Fruit fly (Drosophila melanogaster): ENCODE measurements around the gene CG9360.

Gene CG9360

DNA sequence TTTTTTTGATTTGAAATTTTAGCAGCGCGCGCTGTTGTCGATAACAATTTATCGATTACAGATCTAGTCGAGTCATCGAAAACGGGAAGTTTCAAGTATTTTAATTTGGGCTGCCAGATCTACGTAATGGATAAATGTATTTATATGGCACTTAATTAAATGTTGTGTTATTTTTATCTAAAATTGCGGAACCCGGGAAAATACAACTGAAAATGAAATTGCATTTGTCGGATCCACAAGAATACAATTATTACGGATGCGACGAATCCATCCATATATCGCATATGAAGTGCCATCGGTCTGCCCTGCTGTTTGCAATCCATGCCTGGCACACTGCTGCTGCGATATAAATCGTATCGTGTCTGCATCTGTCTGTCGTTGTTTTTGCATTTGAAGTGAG lies 44.3 kb downstream of the CG9360 start, which contains the start of gene Tango10:
Gene Tango10 (plus strand): TSS at position 108 of the 400 bp plus-strand sequence.
- TF ChIP-seq Ets98B (GFP tag; IDR thresholded peaks at IDR 0.05) (0 out of 2 replicates have a peak, but pooled peaks have one; percentile 24), CG17806 (tag; optimal IDR thresholded peaks at IDR 0.05) (peak; percentile 13), CG34367 (tag; optimal IDR thresholded peaks at IDR 0.05) (no peak), CG32121 (GFP tag; IDR thresholded peaks at IDR 0.05) (peak; percentile 40; the same call in 1 of the 2 replicates), CG9948 (tag; optimal IDR thresholded peaks at IDR 0.05) (no peak), fd96Ca (GFP tag; IDR thresholded peaks at IDR 0.05) (peak; percentile 53; the same call in 1 of the 3 replicates), Snoo (tag; optimal IDR thresholded peaks at IDR 0.05) (no peak), CG15710 (tag; optimal IDR thresholded peaks at IDR 0.05) (peak; percentile 38)

DNA sequence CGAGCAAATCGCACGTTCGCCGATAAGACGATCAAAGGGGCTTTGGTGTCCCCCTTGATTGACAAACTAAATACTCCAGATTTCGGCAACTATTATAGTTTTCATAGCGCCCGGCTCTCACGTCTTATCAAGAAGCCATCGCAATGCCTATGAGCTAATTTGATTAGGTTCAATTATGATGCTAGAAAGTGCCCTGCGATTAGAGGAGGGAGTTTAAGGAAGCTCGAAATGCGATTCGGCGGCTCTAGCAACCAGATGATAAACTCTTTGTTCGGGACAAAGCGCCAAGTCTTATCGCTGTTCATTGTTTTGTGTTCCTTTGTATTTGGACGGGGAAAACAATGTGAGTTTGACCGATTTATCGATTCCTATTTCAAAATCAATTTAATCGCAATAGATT lies 46.5 kb downstream of the CG9360 start:
- TF ChIP-seq CG13204 (GFP tag; optimal IDR thresholded peaks at IDR 0.05): no peak
- no peak for TF ChIP-seq CG17806 (tag; optimal IDR thresholded peaks at IDR 0.05)
- no peak for TF ChIP-seq gl (tag; optimal IDR thresholded peaks at IDR 0.05)
- no peak for TF ChIP-seq D1 (tag; optimal IDR thresholded peaks at IDR 0.05)
- no peak for TF ChIP-seq CG14655 (GFP tag; optimal IDR thresholded peaks at IDR 0.05)
- TF ChIP-seq Ets98B (GFP tag; IDR thresholded peaks at IDR 0.05): no peak
- no peak for TF ChIP-seq CG12605 (GFP tag; IDR thresholded peaks at IDR 0.05)
- TF ChIP-seq CG4496 (GFP tag; IDR thresholded peaks at IDR 0.05): no peak
- TF ChIP-seq Snoo (tag; optimal IDR thresholded peaks at IDR 0.05): no peak
- TF ChIP-seq rn (GFP tag; IDR thresholded peaks at IDR 0.05): no peak
- no peak for TF ChIP-seq Pif1A (GFP tag; optimal IDR thresholded peaks at IDR 0.05)
- no peak for TF ChIP-seq CG32121 (GFP tag; IDR thresholded peaks at IDR 0.05)
- TF ChIP-seq fd96Ca (GFP tag; IDR thresholded peaks at IDR 0.05): no peak

DNA sequence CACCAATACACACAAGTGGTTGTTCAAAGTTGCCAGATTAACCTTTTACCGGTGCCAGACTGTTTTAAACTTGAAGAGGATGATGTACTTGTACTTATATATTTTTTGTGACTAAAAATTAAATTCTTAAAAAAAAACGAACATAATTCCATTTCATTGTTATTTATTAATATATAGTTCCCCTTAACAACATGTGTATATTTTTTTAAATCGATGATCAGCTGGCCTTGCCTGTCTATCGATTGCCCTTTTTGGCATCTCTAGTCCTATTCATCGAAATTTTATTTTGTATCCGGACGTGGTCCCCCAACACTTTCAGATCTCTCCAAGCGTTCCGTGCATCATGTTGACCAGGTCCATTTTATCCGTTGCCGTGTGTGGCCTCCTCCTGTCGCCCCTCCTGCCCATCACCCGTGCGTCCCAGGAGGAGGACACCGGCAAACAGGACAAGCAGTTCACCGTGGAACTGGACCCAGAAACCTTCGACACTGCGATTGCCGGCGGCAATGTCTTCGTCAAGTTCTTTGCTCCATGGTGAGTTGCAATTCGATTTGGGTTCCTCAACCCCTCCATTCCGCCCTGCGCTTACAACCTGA lies 47.6 kb downstream of the CG9360 start, which contains the start of gene prtp:
Gene prtp (plus strand): TSS at position 26 of the 596 bp plus-strand sequence.
- no peak for TF ChIP-seq CG14655 (GFP tag; optimal IDR thresholded peaks at IDR 0.05)
- no peak for TF ChIP-seq CG8301 (tag; optimal IDR thresholded peaks at IDR 0.05)
- no peak for TF ChIP-seq Snoo (tag; optimal IDR thresholded peaks at IDR 0.05)
- TF ChIP-seq CG4496 (GFP tag; IDR thresholded peaks at IDR 0.05): no peak
- no peak for TF ChIP-seq CG34367 (tag; optimal IDR thresholded peaks at IDR 0.05)
- TF ChIP-seq Pif1B (GFP tag; optimal IDR thresholded peaks at IDR 0.05): no peak
- no peak for TF ChIP-seq CG10348 (GFP tag; IDR thresholded peaks at IDR 0.05)
- TF ChIP-seq CG32121 (GFP tag; IDR thresholded peaks at IDR 0.05): no peak
- no peak for TF ChIP-seq EcR (GFP tag; optimal IDR thresholded peaks at IDR 0.05)

DNA sequence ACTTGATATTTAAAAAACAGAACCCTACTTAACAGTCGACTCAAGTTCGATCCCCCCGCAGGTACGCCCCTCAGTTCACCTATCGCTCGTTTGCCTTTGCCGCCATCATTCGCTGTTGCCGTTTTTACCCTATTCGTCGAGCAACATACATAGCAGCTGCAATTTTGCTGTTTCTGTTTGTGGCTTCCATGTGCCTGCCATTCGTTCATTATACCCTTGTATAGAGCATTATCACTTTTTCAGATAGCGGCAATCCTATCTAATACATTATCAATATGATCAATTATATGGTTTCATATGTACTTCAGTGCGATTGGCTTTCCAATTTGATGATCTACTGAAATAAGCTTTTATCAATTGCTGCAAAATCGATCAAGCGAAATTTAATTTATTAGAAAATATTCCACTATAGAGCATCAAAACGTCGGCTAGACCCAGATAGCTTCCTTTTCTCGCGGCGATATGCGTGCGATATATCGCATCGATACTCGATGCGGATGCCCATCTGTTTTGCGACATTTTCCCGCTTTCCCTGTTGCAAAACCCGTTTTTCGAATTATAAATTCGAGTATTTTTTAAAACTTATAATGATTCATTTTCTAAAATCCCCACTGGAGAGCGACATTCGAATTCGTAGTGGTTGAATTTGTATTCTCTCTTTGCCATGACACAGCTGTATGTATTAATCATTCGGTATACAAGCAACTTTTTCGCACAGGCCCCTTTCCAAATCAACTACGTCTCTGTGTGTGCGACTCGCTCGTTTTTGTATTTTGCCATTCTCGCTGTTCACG lies 48.3 kb downstream of the CG9360 start:
- TF ChIP-seq Ets98B (GFP tag; IDR thresholded peaks at IDR 0.05) (peak; percentile 58), CG4496 (GFP tag; IDR thresholded peaks at IDR 0.05) (peak; percentile 76), CG32121 (GFP tag; IDR thresholded peaks at IDR 0.05) (peak; percentile 86), gl (tag; optimal IDR thresholded peaks at IDR 0.05) (peak; percentile 81), rn (GFP tag; IDR thresholded peaks at IDR 0.05) (peak; percentile 61), EcR (GFP tag; optimal IDR thresholded peaks at IDR 0.05) (no peak), CG8301 (tag; optimal IDR thresholded peaks at IDR 0.05) (peak; percentile 93), CG9948 (tag; optimal IDR thresholded peaks at IDR 0.05) (peak; percentile 89), CG15710 (tag; optimal IDR thresholded peaks at IDR 0.05) (peak; percentile 90), D1 (tag; optimal IDR thresholded peaks at IDR 0.05) (peak; percentile 87), Pif1A (GFP tag; optimal IDR thresholded peaks at IDR 0.05) (peak; percentile 85), CG17806 (tag; optimal IDR thresholded peaks at IDR 0.05) (peak; percentile 88), CG34367 (tag; optimal IDR thresholded peaks at IDR 0.05) (peak; percentile 88), Snoo (tag; optimal IDR thresholded peaks at IDR 0.05) (peak; percentile 89), Pif1B (GFP tag; optimal IDR thresholded peaks at IDR 0.05) (peak; percentile 94), CG12605 (GFP tag; IDR thresholded peaks at IDR 0.05) (peak; percentile 78), CG8159 (tag; optimal IDR thresholded peaks at IDR 0.05) (peak; percentile 95), CG13204 (GFP tag; optimal IDR thresholded peaks at IDR 0.05) (peak; percentile 79), CG10348 (GFP tag; IDR thresholded peaks at IDR 0.05) (peak; percentile 56), fd96Ca (GFP tag; IDR thresholded peaks at IDR 0.05) (peak; percentile 91), CG14655 (GFP tag; optimal IDR thresholded peaks at IDR 0.05) (peak; percentile 95)

DNA sequence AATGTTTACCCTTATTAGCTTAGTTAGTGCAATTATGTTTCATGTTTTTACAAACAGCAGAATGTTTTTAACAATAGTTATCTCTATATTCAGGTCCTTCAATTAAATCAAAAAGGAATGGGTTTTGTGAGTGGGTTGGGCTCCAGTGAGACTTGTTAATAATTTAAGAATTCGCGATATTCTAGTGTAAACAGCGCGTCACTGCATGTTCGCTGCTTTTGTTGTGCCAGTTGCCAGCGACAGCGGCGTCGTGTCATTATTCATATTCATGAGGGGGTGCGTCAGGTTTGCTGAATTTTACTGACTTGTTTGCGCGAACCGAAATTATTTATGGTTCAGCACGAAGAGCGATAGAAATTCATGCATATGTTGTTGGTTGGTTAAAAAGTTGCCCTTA lies 49.1 kb downstream of the CG9360 start, which contains the start of gene Amun:
Gene Amun (minus strand): TSS at position 303 of the 397 bp plus-strand sequence.
- TF ChIP-seq Ets98B (GFP tag; IDR thresholded peaks at IDR 0.05): no peak
- no peak for TF ChIP-seq CG34367 (tag; optimal IDR thresholded peaks at IDR 0.05)
- peak; percentile 44 for TF ChIP-seq CG9948 (tag; optimal IDR thresholded peaks at IDR 0.05)
- peak; percentile 34 for TF ChIP-seq Pif1B (GFP tag; optimal IDR thresholded peaks at IDR 0.05)
- TF ChIP-seq EcR (GFP tag; optimal IDR thresholded peaks at IDR 0.05): no peak
- no peak for TF ChIP-seq rn (GFP tag; IDR thresholded peaks at IDR 0.05)
- no peak for TF ChIP-seq gl (tag; optimal IDR thresholded peaks at IDR 0.05)
- TF ChIP-seq CG8301 (tag; optimal IDR thresholded peaks at IDR 0.05): peak; percentile 57
- no peak; the same call in none of the 3 replicates for TF ChIP-seq fd96Ca (GFP tag; IDR thresholded peaks at IDR 0.05)
- peak; percentile 43 for TF ChIP-seq CG8159 (tag; optimal IDR thresholded peaks at IDR 0.05)
- no peak for TF ChIP-seq CG32121 (GFP tag; IDR thresholded peaks at IDR 0.05)
- peak; percentile 31 for TF ChIP-seq CG4496 (GFP tag; IDR thresholded peaks at IDR 0.05)
- TF ChIP-seq CG17806 (tag; optimal IDR thresholded peaks at IDR 0.05): peak; percentile 47
- TF ChIP-seq D1 (tag; optimal IDR thresholded peaks at IDR 0.05): peak; percentile 22
- no peak for TF ChIP-seq CG12605 (GFP tag; IDR thresholded peaks at IDR 0.05)
- peak; percentile 52 for TF ChIP-seq CG14655 (GFP tag; optimal IDR thresholded peaks at IDR 0.05)
- TF ChIP-seq Pif1A (GFP tag; optimal IDR thresholded peaks at IDR 0.05): peak; percentile 45
- TF ChIP-seq CG13204 (GFP tag; optimal IDR thresholded peaks at IDR 0.05): no peak
- no peak for TF ChIP-seq CG10348 (GFP tag; IDR thresholded peaks at IDR 0.05)
- peak; percentile 52 for TF ChIP-seq CG15710 (tag; optimal IDR thresholded peaks at IDR 0.05)
- TF ChIP-seq Snoo (tag; optimal IDR thresholded peaks at IDR 0.05): peak; percentile 19
